Worm (Caenorhabditis elegans) whole organism, late embryonic: ENCODE measurements around the gene pmp-4.

ENCODE experiments used
- F13H6.1 ChIP-seq: sonication (generic microtip); optimal IDR thresholded peaks from 2 replicates; lab custom pipeline; 2016; ENCODE audit warnings: missing genetic modification characterization, missing compliant biosample characterization
- K02D7.2 ChIP-seq: sonication (generic microtip); optimal IDR thresholded peaks from 2 replicates; lab custom pipeline; 2017; ENCODE audit warnings: mild to moderate bottlenecking, missing genetic modification characterization, missing compliant biosample characterization
- K09A11.1 ChIP-seq: sonication (generic microtip); optimal IDR thresholded peaks from 2 replicates; lab custom pipeline; 2017; ENCODE audit warnings: antibody characterized with exemption, mild to moderate bottlenecking, missing genetic modification characterization, missing compliant biosample characterization; ENCODE audit not compliant: insufficient read depth
- ama-1 ChIP-seq: fragments of 150-350 bp; optimal IDR thresholded peaks from 2 replicates; lab custom pipeline; 2014
- ceh-14 ChIP-seq: sonication (generic microtip); optimal IDR thresholded peaks from 2 replicates; lab custom pipeline; 2016; ENCODE audit warnings: missing genotype, missing genetic modification characterization, missing compliant biosample characterization
- ceh-2 ChIP-seq: sonication (generic microtip); optimal IDR thresholded peaks from 2 replicates; lab custom pipeline; 2016; ENCODE audit warnings: missing genotype, missing genetic modification characterization, missing compliant biosample characterization
- ceh-24 ChIP-seq: sonication (generic microtip); optimal IDR thresholded peaks from 2 replicates; lab custom pipeline; 2016; ENCODE audit warnings: mild to moderate bottlenecking, missing genetic modification characterization, missing compliant biosample characterization
- ceh-30 ChIP-seq: fragments of 150-350 bp; optimal IDR thresholded peaks from 2 replicates; lab custom pipeline; 2014; ENCODE audit warnings: missing biosample characterization, missing genetic modification characterization
- ceh-9 ChIP-seq: sonication (generic microtip); optimal IDR thresholded peaks from 2 replicates; lab custom pipeline; 2016; ENCODE audit warnings: mild to moderate bottlenecking, missing genetic modification characterization, inconsistent platforms, missing compliant biosample characterization
- che-1 ChIP-seq: sonication (generic microtip); optimal IDR thresholded peaks from 2 replicates; lab custom pipeline; 2016; ENCODE audit warnings: mild to moderate bottlenecking, missing genetic modification characterization, missing compliant biosample characterization
- dve-1 ChIP-seq: sonication (generic microtip); optimal IDR thresholded peaks from 2 replicates; lab custom pipeline; 2017; ENCODE audit warnings: antibody characterized with exemption, mild to moderate bottlenecking, missing genetic modification characterization, missing compliant biosample characterization
- elt-2 ChIP-seq: sonication (generic microtip); optimal IDR thresholded peaks from 2 replicates; lab custom pipeline; 2016; ENCODE audit warnings: missing genetic modification reagents, missing genetic modification characterization, missing compliant biosample characterization
- elt-4 ChIP-seq: sonication (generic microtip); optimal IDR thresholded peaks from 2 replicates; lab custom pipeline; 2016; ENCODE audit warnings: missing genetic modification characterization, missing compliant biosample characterization
- ets-4 ChIP-seq: sonication (generic microtip); optimal IDR thresholded peaks from 2 replicates; lab custom pipeline; 2016; ENCODE audit warnings: missing genetic modification characterization, missing compliant biosample characterization
- fax-1 ChIP-seq: sonication (generic microtip); optimal IDR thresholded peaks from 2 replicates; lab custom pipeline; 2016; ENCODE audit warnings: missing genotype, missing genetic modification characterization, missing compliant biosample characterization
- fkh-10 ChIP-seq: fragments of 150-350 bp; optimal IDR thresholded peaks from 2 replicates; lab custom pipeline; 2014; ENCODE audit warnings: missing biosample characterization, missing genetic modification reagents, missing genetic modification characterization
- hlh-15 ChIP-seq: sonication (generic microtip); optimal IDR thresholded peaks from 2 replicates; lab custom pipeline; 2016; ENCODE audit warnings: missing genetic modification characterization, missing compliant biosample characterization
- lim-6 ChIP-seq: sonication (generic microtip); optimal IDR thresholded peaks from 2 replicates; lab custom pipeline; 2016; ENCODE audit warnings: missing genetic modification characterization, missing compliant biosample characterization
- nfya-1 ChIP-seq: sonication (generic microtip); optimal IDR thresholded peaks from 2 replicates; lab custom pipeline; 2017; ENCODE audit warnings: missing genetic modification characterization, mild to moderate bottlenecking, missing compliant biosample characterization, antibody characterized with exemption, moderate library complexity
- nhr-232 ChIP-seq: sonication (generic microtip); optimal IDR thresholded peaks from 2 replicates; lab custom pipeline; 2016; ENCODE audit warnings: missing genetic modification characterization, missing compliant biosample characterization
- npax-4 ChIP-seq: sonication (generic microtip); optimal IDR thresholded peaks from 2 replicates; lab custom pipeline; 2016; ENCODE audit warnings: missing genetic modification characterization, missing compliant biosample characterization
- pat-9 ChIP-seq: fragments of 200-800 bp; sonication (Bioruptor generic); optimal IDR thresholded peaks from 2 replicates; lab custom pipeline; 2018; ENCODE audit warnings: mild to moderate bottlenecking, missing genetic modification characterization, moderate library complexity, missing compliant biosample characterization
- pha-4 ChIP-seq: fragments of 150-350 bp; optimal IDR thresholded peaks from 2 replicates; lab custom pipeline; 2018; ENCODE audit warnings: missing biosample characterization, missing genetic modification reagents, missing genetic modification characterization
- pros-1 ChIP-seq: fragments of 150-350 bp; optimal IDR thresholded peaks from 2 replicates; lab custom pipeline; 2014; ENCODE audit warnings: missing biosample characterization, missing genetic modification reagents, missing genetic modification characterization
- sdc-2 ChIP-seq: sonication (generic microtip); optimal IDR thresholded peaks from 2 replicates; lab custom pipeline; 2016; ENCODE audit warnings: missing genotype, missing genetic modification characterization, missing compliant biosample characterization
- sox-2 ChIP-seq: fragments of 200-800 bp; sonication (Bioruptor generic); IDR thresholded peaks from 2 replicates; pipeline ENCODE4 v1.3.6; 2022; ENCODE audit warnings: missing genetic modification reagents, missing genetic modification characterization, missing compliant biosample characterization
- sox-4 ChIP-seq: sonication (generic microtip); optimal IDR thresholded peaks from 2 replicates; lab custom pipeline; 2017; ENCODE audit warnings: mild to moderate bottlenecking, missing genetic modification characterization, inconsistent platforms, missing compliant biosample characterization
- syd-9 ChIP-seq: sonication (generic microtip); optimal IDR thresholded peaks from 2 replicates; lab custom pipeline; 2016; ENCODE audit warnings: mild to moderate bottlenecking, missing genetic modification characterization, moderate library complexity, missing compliant biosample characterization
- ttx-3 ChIP-seq: sonication (generic microtip); optimal IDR thresholded peaks from 2 replicates; lab custom pipeline; 2016; ENCODE audit warnings: missing genetic modification reagents, missing genetic modification characterization, missing compliant biosample characterization
- unc-3 ChIP-seq, 2 experiments: fragments of 200-800 bp in 1 of 2; sonication (Bioruptor generic) in 1 of 2; sonication (generic microtip) in 1 of 2; conservative IDR thresholded peaks in 1 of 2; optimal IDR thresholded peaks in 1 of 2; 2 replicates each; pipeline versions ENCODE4 v1.3.6 to Lab custom; 2016 to 2022; ENCODE audit warnings: missing compliant biosample characterization in 2 of 2, missing genetic modification characterization in 2 of 2, missing genetic modification reagents in 1 of 2
- unc-55 ChIP-seq: sonication (generic microtip); optimal IDR thresholded peaks from 2 replicates; lab custom pipeline; 2017; ENCODE audit warnings: missing biosample characterization, missing genetic modification reagents, missing genetic modification characterization
- unc-86 ChIP-seq: sonication (generic microtip); optimal IDR thresholded peaks from 2 replicates; lab custom pipeline; 2016; ENCODE audit warnings: missing genetic modification characterization, missing compliant biosample characterization
- zip-5 ChIP-seq: sonication (generic microtip); optimal IDR thresholded peaks from 2 replicates; lab custom pipeline; 2016; ENCODE audit warnings: missing genetic modification characterization, missing compliant biosample characterization
- ztf-16 ChIP-seq: sonication (generic microtip); optimal IDR thresholded peaks from 2 replicates; lab custom pipeline; 2017; ENCODE audit warnings: missing genetic modification characterization, missing compliant biosample characterization

The pmp-4 gene

DNA sequence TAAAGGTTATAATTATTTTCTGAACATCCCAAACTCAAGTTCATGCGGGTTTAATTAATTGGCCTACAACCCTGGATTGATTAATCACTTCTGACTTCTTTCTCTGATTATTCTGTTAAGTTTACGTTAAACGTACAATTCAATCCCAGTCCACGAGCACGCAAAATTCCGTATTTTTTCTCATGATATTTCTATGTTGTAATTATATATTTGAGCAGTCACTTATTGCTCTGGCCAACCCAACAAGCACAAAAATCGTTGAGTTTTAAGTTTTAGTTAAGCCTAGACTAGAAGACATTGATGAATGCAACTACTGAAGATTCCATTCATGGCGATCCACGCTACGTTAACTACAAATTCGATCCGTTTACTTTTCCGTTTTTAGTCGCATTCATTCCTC is 9.5 kb downstream of the pmp-4 start, which contains the start of gene sru-15:
Gene sru-15, plus strand, starts transcription at position 301 of the 400 bp plus-strand sequence.
- TF ChIP-seq ceh-30 (tag; lab: Kevin White, UChicago) (no peak), elt-2 (no peak), fax-1 (tag; lab: Kevin White, UChicago) (no peak), ceh-9 (tag; lab: Kevin White, UChicago) (no peak), syd-9 (no peak), nfya-1 (tag; lab: Kevin White, UChicago) (no peak), unc-55 (GFP tag; lab: Kevin White, UChicago) (no peak), elt-4 (no peak), sox-4 (tag; lab: Kevin White, UChicago) (no peak), che-1 (tag; lab: Kevin White, UChicago) (no peak), sdc-2 (tag; lab: Kevin White, UChicago) (no peak), ets-4 (tag; lab: Kevin White, UChicago) (no peak), ttx-3 (tag; lab: Kevin White, UChicago) (no peak)

DNA sequence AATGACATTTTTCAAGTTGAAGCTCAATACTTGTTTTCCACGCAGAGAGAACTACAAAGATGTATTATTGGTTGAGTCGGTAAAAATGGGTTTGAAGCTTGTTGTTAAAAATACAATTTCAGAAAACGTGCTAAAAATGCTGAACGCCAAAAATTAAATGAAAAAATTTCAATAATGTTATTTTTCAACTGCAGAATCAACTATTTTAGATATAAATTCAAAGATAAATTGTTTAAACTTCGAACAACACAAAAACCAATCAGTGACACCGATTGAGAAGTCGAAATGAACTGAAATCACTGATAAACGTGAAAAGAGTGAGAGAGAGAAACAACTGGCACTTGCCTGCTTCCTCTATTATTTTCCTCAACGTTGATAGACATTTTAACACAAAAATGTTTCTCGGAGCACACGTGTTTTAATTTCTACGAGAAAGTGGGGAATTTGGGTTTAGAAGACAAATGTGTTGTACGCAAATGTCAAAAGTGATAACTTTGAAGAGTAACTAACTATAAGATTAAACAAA is 17.9 kb downstream of the pmp-4 start, which contains the start of gene T02D1.8:
Gene T02D1.8, minus strand, starts transcription at position 51 of the 526 bp plus-strand sequence.
- TF ChIP-seq syd-9 (no peak), ama-1 (lab: Kevin White, UChicago) (no peak), ceh-14 (no peak), lim-6 (tag; lab: Kevin White, UChicago) (no peak), zip-5 (tag; lab: Kevin White, UChicago) (no peak), nhr-232 (tag; lab: Kevin White, UChicago) (no peak), unc-86 (tag; lab: Kevin White, UChicago) (no peak), hlh-15 (tag; lab: Kevin White, UChicago) (no peak), K02D7.2 (tag; lab: Kevin White, UChicago) (no peak), ztf-16 (tag; lab: Kevin White, UChicago) (no peak), fax-1 (tag; lab: Kevin White, UChicago) (no peak), F13H6.1 (tag; lab: Kevin White, UChicago) (no peak), elt-4 (no peak), fkh-10 (GFP tag; lab: Kevin White, UChicago) (no peak), pat-9 (tag; lab: Kevin White, UChicago) (no peak), K09A11.1 (tag; lab: Kevin White, UChicago) (no peak)

DNA sequence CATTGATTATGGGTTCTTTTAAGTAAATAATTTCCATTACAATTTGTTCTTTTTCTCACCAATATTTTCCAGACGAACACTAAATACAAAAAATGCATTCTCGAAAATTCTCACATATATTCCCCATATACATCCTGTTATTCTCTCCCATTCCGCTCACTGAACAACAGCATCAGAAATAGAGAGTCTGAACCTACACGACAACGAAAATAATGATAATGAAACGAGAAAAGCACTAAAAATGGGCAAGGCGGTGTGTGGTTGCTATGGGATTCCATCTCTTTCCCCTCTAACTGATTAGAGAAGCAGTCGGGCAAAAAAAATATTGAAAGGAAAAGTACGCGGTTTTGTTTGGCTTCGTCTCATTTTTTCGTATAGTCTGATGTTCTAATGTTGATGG is 22.4 kb downstream of the pmp-4 start, which contains the start of gene C30H6.12:
Gene C30H6.12, plus strand, starts transcription at position 301 of the 400 bp plus-strand sequence.
- no peak for TF ChIP-seq fkh-10 (GFP tag; lab: Kevin White, UChicago)
- TF ChIP-seq ceh-2 (tag; lab: Kevin White, UChicago), result no peak
- TF ChIP-seq hlh-15 (tag; lab: Kevin White, UChicago), result no peak
- no peak for TF ChIP-seq unc-3 (GFP tag; conservative IDR thresholded peaks at IDR 0.05; lab: Robert Waterston, UW)
- no peak for TF ChIP-seq unc-3 (tag; optimal IDR thresholded peaks at IDR 0.05; lab: Kevin White, UChicago)
- TF ChIP-seq ceh-24 (tag; lab: Kevin White, UChicago), result no peak
- no peak for TF ChIP-seq dve-1
- no peak for TF ChIP-seq pha-4 (tag; lab: Kevin White, UChicago)

DNA sequence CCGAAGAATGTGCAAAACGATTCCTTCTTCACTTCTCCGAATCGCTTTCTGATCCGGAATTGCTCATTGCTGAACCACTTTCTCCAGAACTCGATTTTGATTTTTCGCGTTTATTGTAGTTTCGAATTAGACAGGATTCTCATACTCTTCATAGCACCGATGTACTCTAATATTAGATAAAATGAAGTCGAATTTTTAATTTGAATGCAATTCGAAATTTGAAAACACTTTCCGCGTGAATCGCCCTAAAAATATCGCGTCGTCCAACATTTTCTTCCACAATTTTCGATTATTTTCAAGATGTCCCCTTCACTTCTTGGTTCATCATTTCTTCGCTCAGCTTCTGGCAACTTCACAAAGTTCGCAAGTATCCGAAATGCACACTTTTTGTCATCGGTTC is 23.4 kb downstream of the pmp-4 start, which contains the start of gene C30H6.8:
Gene C30H6.8, plus strand, starts transcription at position 301 of the 400 bp plus-strand sequence.
- TF ChIP-seq npax-4 (tag; lab: Kevin White, UChicago) (no peak), sox-2 (GFP tag; lab: Robert Waterston, UW) (no peak), pha-4 (tag; lab: Kevin White, UChicago) (no peak), pros-1 (tag; lab: Kevin White, UChicago) (no peak), che-1 (tag; lab: Kevin White, UChicago) (no peak)
- TF ChIP-seq, all 69 proteins: peak for 0
